Fruit fly (Drosophila melanogaster): ENCODE results near the gene Rab3-GEF.

The Rab3-GEF gene

DNA sequence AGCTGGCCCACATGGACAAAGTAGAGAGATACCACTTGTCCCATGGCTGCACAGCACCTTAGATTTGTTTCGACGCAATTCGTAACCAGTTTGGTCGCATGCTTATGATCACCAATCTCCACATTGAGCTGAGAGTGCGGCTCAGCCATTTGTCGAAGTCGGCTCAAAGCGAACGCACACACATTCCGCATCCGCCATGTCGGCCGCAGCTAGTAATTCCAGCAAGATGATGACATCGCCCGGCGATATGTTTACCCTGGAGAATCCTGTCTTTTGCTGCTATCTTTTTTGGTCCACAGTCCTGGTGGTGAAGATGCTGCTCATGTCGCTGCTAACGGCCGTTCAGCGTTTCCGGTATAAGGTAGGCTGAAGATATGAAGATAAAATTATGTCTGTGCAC, 6.8 kb upstream of the Rab3-GEF start, which contains the start of gene CG33178:
TSS of gene CG33178 (plus strand) at position 147 of the 400 bp plus-strand sequence.
- TF ChIP-seq CG12768 (GFP tag; optimal IDR thresholded peaks at IDR 0.05) (no peak), Crg-1 (GFP tag; optimal IDR thresholded peaks at IDR 0.05) (no peak), CG14711 (tag; optimal IDR thresholded peaks at IDR 0.05) (no peak), bab1 (GFP tag; optimal IDR thresholded peaks at IDR 0.05) (no peak), Mnt (GFP tag; optimal IDR thresholded peaks at IDR 0.05) (no peak), Hr96 (GFP tag; optimal IDR thresholded peaks at IDR 0.05) (no peak), toe (GFP tag; optimal IDR thresholded peaks at IDR 0.05) (no peak), pad (GFP tag; optimal IDR thresholded peaks at IDR 0.05) (no peak), CG1620 (GFP tag; optimal IDR thresholded peaks at IDR 0.05) (no peak), kay (GFP tag; ENCODE audit: borderline replicate concordance) (no peak), CG33017 (tag; optimal IDR thresholded peaks at IDR 0.05) (no peak), tj (GFP tag; optimal IDR thresholded peaks at IDR 0.05) (no peak), cic (GFP tag; optimal IDR thresholded peaks at IDR 0.05) (no peak)

DNA sequence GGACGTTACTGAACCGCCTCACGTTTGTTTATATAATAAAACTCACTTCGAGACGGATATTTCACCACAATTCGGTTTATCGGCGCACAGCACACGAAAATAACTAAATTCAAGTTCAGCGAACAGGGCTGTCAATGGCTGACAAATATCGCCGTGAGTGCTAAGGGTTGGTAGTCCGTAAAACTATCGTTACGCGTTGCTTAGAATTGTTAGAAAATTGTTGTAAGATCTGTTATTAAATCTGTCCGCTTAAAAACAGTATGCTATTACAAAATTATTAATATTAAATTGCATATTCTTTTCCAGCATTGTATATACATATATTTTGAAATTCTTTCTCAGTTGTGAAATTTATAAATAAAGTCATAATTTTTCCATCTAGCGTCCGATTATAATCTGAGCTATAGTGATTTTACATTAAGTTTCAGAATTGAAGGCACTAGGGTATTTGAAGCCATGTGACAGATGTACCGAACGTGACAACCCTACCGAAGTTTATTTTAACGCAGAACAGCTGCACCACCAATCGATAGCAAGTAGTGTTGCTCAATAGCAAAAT, 4.8 kb upstream of the Rab3-GEF start, which contains the start of gene Cox17:
TSS of gene Cox17 (minus strand) at position 120 of the 559 bp plus-strand sequence.
- TF ChIP-seq CG12768 (GFP tag; optimal IDR thresholded peaks at IDR 0.05), result peak; percentile 67
- TF ChIP-seq tj (GFP tag; optimal IDR thresholded peaks at IDR 0.05), result peak; percentile 68
- TF ChIP-seq CG33017 (tag; optimal IDR thresholded peaks at IDR 0.05), result peak; percentile 27
- peak; percentile 94 for TF ChIP-seq Mnt (GFP tag; optimal IDR thresholded peaks at IDR 0.05)
- peak; percentile 50 for TF ChIP-seq CG7045 (GFP tag; optimal IDR thresholded peaks at IDR 0.05)
- peak; percentile 97 for TF ChIP-seq CG14711 (tag; optimal IDR thresholded peaks at IDR 0.05)
- TF ChIP-seq CG7101 (tag; optimal IDR thresholded peaks at IDR 0.05), result peak; percentile 84
- peak; percentile 80 for TF ChIP-seq CG1620 (GFP tag; optimal IDR thresholded peaks at IDR 0.05)
- TF ChIP-seq toe (GFP tag; optimal IDR thresholded peaks at IDR 0.05), result peak; percentile 75
- peak; percentile 85 for TF ChIP-seq ovo (GFP tag; optimal IDR thresholded peaks at IDR 0.05)
- no peak for TF ChIP-seq cnc (optimal IDR thresholded peaks at IDR 0.05)
- peak; percentile 79 for TF ChIP-seq CG5204 (GFP tag; optimal IDR thresholded peaks at IDR 0.05)
- TF ChIP-seq Hr96 (GFP tag; optimal IDR thresholded peaks at IDR 0.05), result peak; percentile 84
- TF ChIP-seq Clk (GFP tag; optimal IDR thresholded peaks at IDR 0.05), result peak; percentile 43
- peak; percentile 85 for TF ChIP-seq bab1 (GFP tag; optimal IDR thresholded peaks at IDR 0.05)
- no peak for TF ChIP-seq cic (GFP tag; optimal IDR thresholded peaks at IDR 0.05)
- peak; percentile 93 for TF ChIP-seq kay (GFP tag; ENCODE audit: borderline replicate concordance)
- TF ChIP-seq pad (GFP tag; optimal IDR thresholded peaks at IDR 0.05), result peak; percentile 80
- TF ChIP-seq Crg-1 (GFP tag; optimal IDR thresholded peaks at IDR 0.05), result peak; percentile 81
- peak; percentile 92 for TF ChIP-seq CG11617 (GFP tag; optimal IDR thresholded peaks at IDR 0.05)

DNA sequence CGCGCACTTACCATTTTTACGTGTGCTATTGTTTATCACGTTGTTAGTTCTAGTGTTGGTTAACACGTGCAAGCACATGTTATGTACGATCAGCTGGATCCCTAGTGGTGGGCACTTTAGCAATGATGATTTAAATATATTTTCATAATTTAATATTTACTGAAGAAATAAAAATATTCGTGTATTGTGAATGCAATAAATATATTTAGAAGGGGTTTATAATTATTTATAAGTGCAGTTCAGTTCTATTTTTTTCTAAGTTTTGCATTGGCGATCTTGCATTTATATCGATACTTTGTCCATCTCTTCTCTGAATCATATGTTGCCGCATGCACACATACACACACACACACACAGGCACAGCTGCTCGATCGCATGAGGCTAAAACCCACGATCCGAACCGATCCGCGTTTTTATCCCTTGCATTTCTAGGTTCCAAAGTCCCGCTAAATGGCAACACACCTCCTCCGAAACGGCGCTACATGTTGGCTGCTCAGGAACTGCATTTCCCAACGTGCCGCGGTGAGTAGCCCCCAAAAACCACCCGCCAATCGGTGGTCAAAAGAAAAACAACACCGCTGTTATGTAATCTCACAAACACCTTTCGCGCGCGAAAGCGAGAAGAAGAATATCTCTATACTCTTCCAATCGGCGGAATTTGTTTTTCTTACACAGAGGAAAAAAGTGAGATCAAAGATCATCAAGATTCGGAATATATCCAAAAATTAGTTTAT, 3.5 kb upstream of the Rab3-GEF start, which contains the start of the genes CG15027 and Dbct:
TSS of gene CG15027 (minus strand) at position 51 of the 734 bp plus-strand sequence.
TSS of gene Dbct (plus strand) at position 349 of the 734 bp plus-strand sequence.
- TF ChIP-seq ovo (GFP tag; optimal IDR thresholded peaks at IDR 0.05) (peak; percentile 80), CG7101 (tag; optimal IDR thresholded peaks at IDR 0.05) (peak; percentile 90), Crg-1 (GFP tag; optimal IDR thresholded peaks at IDR 0.05) (peak; percentile 78), CG5204 (GFP tag; optimal IDR thresholded peaks at IDR 0.05) (peak; percentile 29), cic (GFP tag; optimal IDR thresholded peaks at IDR 0.05) (peak; percentile 14), CG12768 (GFP tag; optimal IDR thresholded peaks at IDR 0.05) (peak; percentile 52), CG33017 (tag; optimal IDR thresholded peaks at IDR 0.05) (peak; percentile 69), CG7045 (GFP tag; optimal IDR thresholded peaks at IDR 0.05) (peak; percentile 51), Clk (GFP tag; optimal IDR thresholded peaks at IDR 0.05) (peak; percentile 17), CG14711 (tag; optimal IDR thresholded peaks at IDR 0.05) (peak; percentile 91), tj (GFP tag; optimal IDR thresholded peaks at IDR 0.05) (peak; percentile 74), CG11617 (GFP tag; optimal IDR thresholded peaks at IDR 0.05) (peak; percentile 91), cnc (optimal IDR thresholded peaks at IDR 0.05) (no peak), bab1 (GFP tag; optimal IDR thresholded peaks at IDR 0.05) (peak; percentile 94), CG1620 (GFP tag; optimal IDR thresholded peaks at IDR 0.05) (peak; percentile 83), Hr96 (GFP tag; optimal IDR thresholded peaks at IDR 0.05) (peak; percentile 78), Mnt (GFP tag; optimal IDR thresholded peaks at IDR 0.05) (peak; percentile 99), pad (GFP tag; optimal IDR thresholded peaks at IDR 0.05) (peak; percentile 76), toe (GFP tag; optimal IDR thresholded peaks at IDR 0.05) (peak; percentile 61), kay (GFP tag; ENCODE audit: borderline replicate concordance) (peak; percentile 95)

DNA sequence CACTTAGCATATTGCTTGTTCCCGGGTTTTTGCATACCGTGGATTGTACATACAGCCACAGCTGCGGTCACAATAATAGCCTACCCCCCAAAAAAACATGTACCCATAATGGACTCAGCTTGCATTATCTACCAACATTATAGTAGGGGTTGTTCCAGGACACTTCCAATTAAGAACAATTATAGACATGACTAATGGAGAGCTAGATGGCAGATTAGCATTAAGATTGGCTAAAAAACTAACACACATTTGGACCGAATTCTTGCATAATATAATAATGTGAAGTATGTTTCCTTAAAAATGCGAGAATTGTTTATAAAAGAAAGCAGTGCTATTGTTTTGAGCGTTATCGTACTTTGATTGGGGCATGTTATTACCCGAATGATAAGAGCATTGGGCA, 889 bp downstream of the Rab3-GEF start:
- no peak for TF ChIP-seq Clk (GFP tag; optimal IDR thresholded peaks at IDR 0.05)
- no peak for TF ChIP-seq CG7045 (GFP tag; optimal IDR thresholded peaks at IDR 0.05)
- no peak for TF ChIP-seq toe (GFP tag; optimal IDR thresholded peaks at IDR 0.05)
- TF ChIP-seq CG12768 (GFP tag; optimal IDR thresholded peaks at IDR 0.05), result no peak
- no peak for TF ChIP-seq CG7101 (tag; optimal IDR thresholded peaks at IDR 0.05)
- TF ChIP-seq ovo (GFP tag; optimal IDR thresholded peaks at IDR 0.05), result no peak
- TF ChIP-seq cnc (optimal IDR thresholded peaks at IDR 0.05), result no peak

DNA sequence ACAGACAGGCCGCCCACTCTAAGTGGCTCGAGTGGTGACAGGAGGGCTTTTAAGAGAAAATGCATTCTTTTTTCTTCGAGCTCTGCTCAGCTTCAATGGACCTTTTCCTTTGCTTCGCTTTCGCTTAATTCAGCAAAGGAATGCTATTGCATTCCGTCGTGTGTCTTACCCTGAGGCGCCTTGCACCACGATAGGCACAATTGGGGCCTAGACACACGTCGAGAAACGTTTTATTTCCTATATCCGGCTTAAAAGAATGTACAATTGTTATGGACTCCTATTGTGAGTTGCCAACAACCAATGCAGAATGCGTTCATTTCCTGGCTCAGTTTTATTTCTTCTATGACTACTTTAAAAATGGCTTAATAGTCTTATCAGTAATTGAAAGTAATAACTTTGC, 1.7 kb downstream of the Rab3-GEF start:
- TF ChIP-seq CG12768 (GFP tag; optimal IDR thresholded peaks at IDR 0.05) (no peak), Hr96 (GFP tag; optimal IDR thresholded peaks at IDR 0.05) (no peak), CG5204 (GFP tag; optimal IDR thresholded peaks at IDR 0.05) (no peak), CG14711 (tag; optimal IDR thresholded peaks at IDR 0.05) (no peak), pad (GFP tag; optimal IDR thresholded peaks at IDR 0.05) (no peak)

DNA sequence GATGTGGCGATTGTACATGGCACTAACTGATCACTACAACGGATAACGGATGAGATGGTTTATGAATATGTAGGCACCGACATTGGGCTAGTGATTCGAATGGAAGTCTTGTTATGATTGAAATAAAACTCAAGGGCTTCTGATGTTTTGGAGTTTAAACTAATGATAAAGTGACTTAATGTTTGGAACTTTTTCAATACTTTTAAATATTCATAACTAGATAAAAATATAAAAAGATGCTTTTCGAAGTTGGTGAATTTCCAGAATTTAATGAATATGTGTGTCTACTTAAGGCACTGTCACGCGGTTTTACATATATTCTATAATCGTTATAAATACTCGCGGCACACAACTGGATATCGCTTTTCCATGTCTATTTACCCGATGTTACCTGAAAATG, 6.5 kb downstream of the Rab3-GEF start, which contains the start of gene CG9072:
TSS of gene CG9072 (minus strand) at position 101 of the 400 bp plus-strand sequence.
- no peak for TF ChIP-seq ovo (GFP tag; optimal IDR thresholded peaks at IDR 0.05)
- no peak for TF ChIP-seq CG14711 (tag; optimal IDR thresholded peaks at IDR 0.05)
- TF ChIP-seq bab1 (GFP tag; optimal IDR thresholded peaks at IDR 0.05), result no peak
- no peak for TF ChIP-seq Crg-1 (GFP tag; optimal IDR thresholded peaks at IDR 0.05)
- TF ChIP-seq CG7045 (GFP tag; optimal IDR thresholded peaks at IDR 0.05), result no peak
- TF ChIP-seq pad (GFP tag; optimal IDR thresholded peaks at IDR 0.05), result no peak
- no peak for TF ChIP-seq cnc (optimal IDR thresholded peaks at IDR 0.05)
- no peak for TF ChIP-seq Clk (GFP tag; optimal IDR thresholded peaks at IDR 0.05)
- TF ChIP-seq cic (GFP tag; optimal IDR thresholded peaks at IDR 0.05), result no peak
- no peak for TF ChIP-seq CG1620 (GFP tag; optimal IDR thresholded peaks at IDR 0.05)
- TF ChIP-seq CG33017 (tag; optimal IDR thresholded peaks at IDR 0.05), result no peak
- no peak for TF ChIP-seq Mnt (GFP tag; optimal IDR thresholded peaks at IDR 0.05)
- TF ChIP-seq CG5204 (GFP tag; optimal IDR thresholded peaks at IDR 0.05), result no peak
- TF ChIP-seq CG11617 (GFP tag; optimal IDR thresholded peaks at IDR 0.05), result no peak
- TF ChIP-seq CG12768 (GFP tag; optimal IDR thresholded peaks at IDR 0.05), result no peak
- no peak for TF ChIP-seq toe (GFP tag; optimal IDR thresholded peaks at IDR 0.05)
- no peak for TF ChIP-seq CG7101 (tag; optimal IDR thresholded peaks at IDR 0.05)
